Fruit fly (Drosophila melanogaster): ENCODE results near the gene CG16710.
A peak's percentile ranks its signal among the peaks of the same experiment; 100 is the strongest.

CG16710 gene

dm6 chr3R:23667451-23667850 is 14.9 kb upstream of the CG16710 start:
- TF ChIP-seq CG8478 (optimal IDR thresholded peaks at IDR 0.05) = no peak

- no peak for TF ChIP-seq CTCF (optimal IDR thresholded peaks at IDR 0.05)
- TF ChIP-seq CG8478 (optimal IDR thresholded peaks at IDR 0.05) = no peak
These were observed 13.7 kb upstream of the CG16710 start for dm6 chr3R:23668583-23668982.

- TF ChIP-seq CG8478 (optimal IDR thresholded peaks at IDR 0.05) (no peak), CTCF (optimal IDR thresholded peaks at IDR 0.05) (no peak)
These were observed 12.7 kb upstream of the CG16710 start, which contains the start of gene CG31145 for dm6 chr3R:23669401-23670216. TSS of gene CG31145 (minus strand) at chr3R:23669659.

dm6 chr3R:23673084-23673483 is 9.2 kb upstream of the CG16710 start:
- TF ChIP-seq CG8478 (optimal IDR thresholded peaks at IDR 0.05) (no peak), CTCF (optimal IDR thresholded peaks at IDR 0.05) (no peak)

dm6 chr3R:23674369-23674768 is 7.9 kb upstream of the CG16710 start:
- TF ChIP-seq CG8478 (optimal IDR thresholded peaks at IDR 0.05) (no peak), CTCF (optimal IDR thresholded peaks at IDR 0.05) (no peak)

dm6 chr3R:23675646-23676045 is 6.7 kb upstream of the CG16710 start:
- TF ChIP-seq CG8478 (optimal IDR thresholded peaks at IDR 0.05) (no peak), CTCF (optimal IDR thresholded peaks at IDR 0.05) (no peak)

dm6 chr3R:23677058-23677457 is 5.2 kb upstream of the CG16710 start, which contains the start of gene GILT3:
TSS of gene GILT3 (plus strand) at chr3R:23677358.
- TF ChIP-seq CG8478 (optimal IDR thresholded peaks at IDR 0.05) = no peak
- TF ChIP-seq CTCF (optimal IDR thresholded peaks at IDR 0.05) = no peak

dm6 chr3R:23678349-23679193 is 3.7 kb upstream of the CG16710 start, which contains the start of gene GILT2:
TSS of gene GILT2 (plus strand) at chr3R:23678895.
- TF ChIP-seq CG8478 (optimal IDR thresholded peaks at IDR 0.05) (no peak), CTCF (optimal IDR thresholded peaks at IDR 0.05) (no peak)

dm6 chr3R:23679911-23680336 is 2.4 kb upstream of the CG16710 start, which contains the start of gene eIF3d1:
TSS of gene eIF3d1 (plus strand) at chr3R:23680039.
- TF ChIP-seq CG8478 (optimal IDR thresholded peaks at IDR 0.05) = no peak
- TF ChIP-seq CTCF (optimal IDR thresholded peaks at IDR 0.05) = peak; percentile 95 to 96

- TF ChIP-seq CTCF (optimal IDR thresholded peaks at IDR 0.05) (no peak), CG8478 (optimal IDR thresholded peaks at IDR 0.05) (no peak)
These were observed 1.5 kb downstream of the CG16710 start, which contains the start of gene CG18754 for dm6 chr3R:23683757-23684156. TSS of gene CG18754 (plus strand) at chr3R:23684057.

- TF ChIP-seq CTCF (optimal IDR thresholded peaks at IDR 0.05) (no peak), CG8478 (optimal IDR thresholded peaks at IDR 0.05) (no peak)
These were observed 3.7 kb downstream of the CG16710 start, which contains the start of gene SPE for dm6 chr3R:23685955-23686354. TSS of gene SPE (plus strand) at chr3R:23686255.

dm6 chr3R:23686924-23687323 is 4.6 kb downstream of the CG16710 start:
- TF ChIP-seq CTCF (optimal IDR thresholded peaks at IDR 0.05) (no peak), CG8478 (optimal IDR thresholded peaks at IDR 0.05) (no peak)

dm6 chr3R:23694579-23695033 is 12.3 kb downstream of the CG16710 start, which contains the start of gene CG10254:
TSS of gene CG10254 (minus strand) at chr3R:23694983.
- TF ChIP-seq CTCF (optimal IDR thresholded peaks at IDR 0.05) (peak; percentile 22 to 62), CG8478 (optimal IDR thresholded peaks at IDR 0.05) (no peak)

- no peak for TF ChIP-seq CTCF (optimal IDR thresholded peaks at IDR 0.05)
- no peak for TF ChIP-seq CG8478 (optimal IDR thresholded peaks at IDR 0.05)
These were observed 13.8 kb downstream of the CG16710 start, which contains the start of gene CG10252 for dm6 chr3R:23696145-23696544. TSS of gene CG10252 (minus strand) at chr3R:23696245.

dm6 chr3R:23698835-23699234 is 16.5 kb downstream of the CG16710 start, which contains the start of gene prt:
TSS of gene prt (minus strand) at chr3R:23699027.
- no peak for TF ChIP-seq CG8478 (optimal IDR thresholded peaks at IDR 0.05)
- no peak for TF ChIP-seq CTCF (optimal IDR thresholded peaks at IDR 0.05)

All from S2 (cell line).